Fruit fly (Drosophila melanogaster): ENCODE results near the gene pira.
A peak's percentile ranks its signal among the peaks of the same experiment; 100 is the strongest.

Gene pira

DNA sequence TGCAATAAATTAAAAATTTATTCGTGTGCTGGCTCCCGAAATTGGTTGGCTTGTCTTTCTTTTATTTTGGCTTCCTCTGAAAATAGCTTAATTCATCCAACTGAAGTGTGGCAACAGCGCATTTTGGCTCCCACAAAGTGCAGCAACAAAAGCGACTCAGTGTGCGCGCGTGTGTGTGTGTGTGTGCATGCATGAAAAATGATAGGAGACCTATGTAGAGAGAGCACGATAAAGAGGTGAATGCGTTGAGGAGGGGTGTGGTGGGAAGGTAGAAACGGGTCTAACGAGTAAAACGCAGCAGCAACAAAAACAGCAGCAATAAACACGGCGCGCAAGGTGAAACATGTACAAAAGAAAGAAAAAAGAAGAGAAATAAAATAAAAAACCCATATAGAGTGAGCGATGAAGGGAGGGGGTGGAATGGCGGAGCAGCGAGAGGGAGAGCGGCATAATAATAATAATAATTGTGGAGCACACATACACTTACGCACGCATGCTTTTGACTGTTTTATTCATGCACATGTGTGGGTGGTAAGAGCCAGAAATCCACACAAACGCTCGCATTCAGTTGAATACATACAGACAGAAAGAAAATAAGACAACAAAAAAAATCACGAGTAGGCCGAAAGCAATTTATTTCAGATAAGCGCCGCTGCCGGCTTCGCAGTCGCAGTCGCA lies 26.2 kb downstream of the pira start (continued):
- no peak for TF ChIP-seq hkb (optimal IDR thresholded peaks at IDR 0.05)
- peak; percentile 30; the same call in 1 of the 2 replicates for TF ChIP-seq hkb (GFP tag; IDR thresholded peaks at IDR 0.05)
- peak; percentile 98 for TF ChIP-seq nom (GFP tag; optimal IDR thresholded peaks at IDR 0.05)
- peak; percentile 96; the same call in 1 of the 2 replicates for TF ChIP-seq Adf1 (GFP tag; IDR thresholded peaks at IDR 0.05)
- peak; percentile 18 for TF ChIP-seq cwo (GFP tag; optimal IDR thresholded peaks at IDR 0.05)
- no peak for TF ChIP-seq lov (optimal IDR thresholded peaks at IDR 0.05)
- TF ChIP-seq lov (GFP tag; IDR thresholded peaks at IDR 0.05), result 0 out of 3 replicates have a peak, but pooled peaks have one; percentile 47
- peak; percentile 52 for TF ChIP-seq mirr (GFP tag; optimal IDR thresholded peaks at IDR 0.05)
- TF ChIP-seq esg (GFP tag; conservative IDR thresholded peaks at IDR 0.05), result no peak
- TF ChIP-seq crol (GFP tag; IDR thresholded peaks at IDR 0.05), result peak; percentile 97
- no peak for TF ChIP-seq PHDP (tag; optimal IDR thresholded peaks at IDR 0.05)
- peak; percentile 8 for TF ChIP-seq unpg (GFP tag; optimal IDR thresholded peaks at IDR 0.05)
- peak; percentile 17 for TF ChIP-seq CG9727 (GFP tag; optimal IDR thresholded peaks at IDR 0.05)
- peak; percentile 88 for TF ChIP-seq cg (GFP tag; optimal IDR thresholded peaks at IDR 0.05)
- TF ChIP-seq CG8924 (tag; optimal IDR thresholded peaks at IDR 0.05), result peak; percentile 32
- TF ChIP-seq prd (optimal IDR thresholded peaks at IDR 0.05), result no peak
- TF ChIP-seq prd (GFP tag; IDR thresholded peaks at IDR 0.05), result peak; percentile 25; the same call in 1 of the 3 replicates
- TF ChIP-seq sd (tag; optimal IDR thresholded peaks at IDR 0.05), result peak; percentile 74
- peak; percentile 75 for TF ChIP-seq Med (GFP tag)
- TF ChIP-seq CG5180 (GFP tag; optimal IDR thresholded peaks at IDR 0.05), result peak; percentile 69
- peak; percentile 10 for TF ChIP-seq CG15479 (GFP tag; optimal IDR thresholded peaks at IDR 0.05)
- peak; percentile 8 for TF ChIP-seq gem (tag; optimal IDR thresholded peaks at IDR 0.05)
- TF ChIP-seq p53 (GFP tag; optimal IDR thresholded peaks at IDR 0.05), result peak; percentile 86
- TF ChIP-seq CG3163 (GFP tag; optimal IDR thresholded peaks at IDR 0.05), result peak; percentile 38
- peak; percentile 75 for TF ChIP-seq pros (GFP tag; optimal IDR thresholded peaks at IDR 0.05)
- TF ChIP-seq oc (tag; optimal IDR thresholded peaks at IDR 0.05), result peak; percentile 55
- no peak for TF ChIP-seq CG8388 (GFP tag; optimal IDR thresholded peaks at IDR 0.05)
- TF ChIP-seq CG10543 (GFP tag; optimal IDR thresholded peaks at IDR 0.05), result peak; percentile 67
- no peak for TF ChIP-seq CG1792 (GFP tag; optimal IDR thresholded peaks at IDR 0.05)
- 0 out of 2 replicates have a peak, but pooled peaks have one; percentile 27 for TF ChIP-seq GATAe (GFP tag; conservative IDR thresholded peaks at IDR 0.05)
- peak; percentile 6 for TF ChIP-seq CG15514 (GFP tag; optimal IDR thresholded peaks at IDR 0.05)
- TF ChIP-seq vnd (GFP tag; IDR thresholded peaks at IDR 0.05; ENCODE audit: partially characterized antibody), result no peak
- TF ChIP-seq ato (GFP tag; IDR thresholded peaks at IDR 0.05; ENCODE audit: partially characterized antibody), result no peak
- no peak for TF ChIP-seq CG10565 (GFP tag; optimal IDR thresholded peaks at IDR 0.05)
- TF ChIP-seq Opbp (GFP tag; IDR thresholded peaks at IDR 0.05; ENCODE audit: partially characterized antibody), result no peak
- peak; percentile 36 for TF ChIP-seq dmrt11E (tag; optimal IDR thresholded peaks at IDR 0.05)
- no peak for TF ChIP-seq CG14860 (GFP tag; IDR thresholded peaks at IDR 0.05; ENCODE audit: partially characterized antibody)
- TF ChIP-seq ftz-f1 (GFP tag; optimal IDR thresholded peaks at IDR 0.05), result peak; percentile 26
- peak; percentile 20 for TF ChIP-seq CG1603 (tag; optimal IDR thresholded peaks at IDR 0.05)
- TF ChIP-seq E2f2 (GFP tag; IDR thresholded peaks at IDR 0.05), result peak; percentile 6; the same call in 1 of the 2 replicates
- no peak for TF ChIP-seq sob (GFP tag; IDR thresholded peaks at IDR 0.05)
- TF ChIP-seq CG11695 (GFP tag; IDR thresholded peaks at IDR 0.05), result 0 out of 3 replicates have a peak, but pooled peaks have one; percentile 55
- TF ChIP-seq CG14050 (GFP tag; IDR thresholded peaks at IDR 0.05), result no peak
- peak; percentile 45 for TF ChIP-seq BtbVII (GFP tag; optimal IDR thresholded peaks at IDR 0.05)
- peak; percentile 21 to 51 for TF ChIP-seq Trl (optimal IDR thresholded peaks at IDR 0.05)
- TF ChIP-seq Trl (GFP tag; optimal IDR thresholded peaks at IDR 0.05), result no peak
- peak; percentile 99 for TF ChIP-seq kni (GFP tag; optimal IDR thresholded peaks at IDR 0.05)
- TF ChIP-seq CG4360 (GFP tag; IDR thresholded peaks at IDR 0.05), result peak; percentile 77
- TF ChIP-seq wek (GFP tag; optimal IDR thresholded peaks at IDR 0.05), result no peak

Data from whole organism, embryonic.